Fruit fly (Drosophila melanogaster) whole organism, adult: ENCODE results near the gene RpL10.
A peak's percentile ranks its signal among the peaks of the same experiment; 100 is the strongest.

Source experiments
- CG11617 ChIP-seq: fragments of 200-800 bp; sonication (Bioruptor generic); optimal IDR thresholded peaks from 2 replicates; lab custom pipeline; 2017; ENCODE audit warnings: mild to moderate bottlenecking, missing biosample characterization, missing genetic modification reagents, missing genetic modification characterization
- CG12768 ChIP-seq: fragments of 200-800 bp; sonication (Bioruptor generic); optimal IDR thresholded peaks from 2 replicates; lab custom pipeline; 2017; ENCODE audit warnings: missing biosample characterization, missing genetic modification characterization, mild to moderate bottlenecking, moderate library complexity, missing genetic modification reagents
- CG14711 ChIP-seq: fragments of 200-800 bp; sonication (Bioruptor generic); optimal IDR thresholded peaks from 2 replicates; lab custom pipeline; 2018; ENCODE audit warnings: missing biosample characterization, mild to moderate bottlenecking, missing genetic modification characterization, moderate library complexity
- CG1620 ChIP-seq: fragments of 200-800 bp; sonication (Bioruptor generic); optimal IDR thresholded peaks from 2 replicates; lab custom pipeline; 2016; ENCODE audit warnings: missing biosample characterization, missing genetic modification characterization
- CG33017 ChIP-seq: fragments of 200-800 bp; sonication (Bioruptor generic); optimal IDR thresholded peaks from 2 replicates; lab custom pipeline; 2018; ENCODE audit warnings: missing biosample characterization, mild to moderate bottlenecking, missing genetic modification characterization, moderate library complexity
- CG5204 ChIP-seq: fragments of 200-800 bp; sonication (Bioruptor generic); optimal IDR thresholded peaks from 2 replicates; lab custom pipeline; 2016; ENCODE audit warnings: missing biosample characterization, missing genetic modification characterization
- CG7045 ChIP-seq: fragments of 200-800 bp; sonication (Bioruptor generic); optimal IDR thresholded peaks from 2 replicates; lab custom pipeline; 2017; ENCODE audit warnings: missing biosample characterization, mild to moderate bottlenecking, missing genetic modification characterization
- CG7101 ChIP-seq: fragments of 200-800 bp; sonication (Bioruptor generic); optimal IDR thresholded peaks from 2 replicates; lab custom pipeline; 2018; ENCODE audit warnings: missing biosample characterization, mild to moderate bottlenecking, missing genetic modification characterization, moderate library complexity
- Clk ChIP-seq: fragments of 200-800 bp; sonication (Bioruptor generic); optimal IDR thresholded peaks from 2 replicates; lab custom pipeline; 2017; ENCODE audit warnings: missing biosample characterization, missing genetic modification characterization
- Crg-1 ChIP-seq: fragments of 200-800 bp; sonication (Bioruptor generic); optimal IDR thresholded peaks from 2 replicates; lab custom pipeline; 2016; ENCODE audit warnings: missing biosample characterization, missing genetic modification characterization
- Hr96 ChIP-seq: fragments of 200-800 bp; sonication (Bioruptor generic); optimal IDR thresholded peaks from 2 replicates; lab custom pipeline; 2016; ENCODE audit warnings: missing biosample characterization, missing genetic modification characterization
- Mnt ChIP-seq: fragments of 200-800 bp; sonication (Bioruptor generic); optimal IDR thresholded peaks from 2 replicates; lab custom pipeline; 2016; ENCODE audit warnings: missing biosample characterization, mild to moderate bottlenecking, missing genetic modification characterization
- bab1 ChIP-seq: fragments of 200-800 bp; sonication (Bioruptor generic); optimal IDR thresholded peaks from 3 replicates; lab custom pipeline; 2019; ENCODE audit warnings: missing biosample characterization, mild to moderate bottlenecking, missing genetic modification characterization, moderate library complexity
- cic ChIP-seq: fragments of 200-800 bp; sonication (Bioruptor generic); optimal IDR thresholded peaks from 2 replicates; lab custom pipeline; 2017; ENCODE audit warnings: missing biosample characterization, mild to moderate bottlenecking, missing genetic modification characterization, moderate library complexity
- cnc ChIP-seq, 2 experiments: fragments of >200 bp; optimal IDR thresholded peaks; 2 replicates each; lab custom pipeline; 2017
- kay ChIP-seq: fragments of 200-800 bp; sonication (Bioruptor generic); peaks from one replicate; lab custom pipeline; 2016; ENCODE audit warnings: missing biosample characterization, missing genetic modification characterization, borderline replicate concordance
- ovo ChIP-seq: fragments of 200-800 bp; sonication (Bioruptor generic); optimal IDR thresholded peaks from 2 replicates; lab custom pipeline; 2016; ENCODE audit warnings: missing biosample characterization, missing genetic modification characterization
- pad ChIP-seq: fragments of 200-800 bp; sonication (Bioruptor generic); optimal IDR thresholded peaks from 3 replicates; lab custom pipeline; 2017; ENCODE audit warnings: missing biosample characterization, missing genetic modification characterization, mild to moderate bottlenecking, moderate library complexity, missing genetic modification reagents
- tj ChIP-seq: fragments of 200-800 bp; sonication (Bioruptor generic); optimal IDR thresholded peaks from 3 replicates; lab custom pipeline; 2017; ENCODE audit warnings: missing biosample characterization, mild to moderate bottlenecking, missing genetic modification characterization, moderate library complexity
- toe ChIP-seq: fragments of 200-800 bp; sonication (Bioruptor generic); optimal IDR thresholded peaks from 2 replicates; lab custom pipeline; 2016; ENCODE audit warnings: missing biosample characterization, missing genetic modification characterization

Gene RpL10

dm6 chr3L:23095277-23095676, at the start of gene RpL10:
Gene RpL10, minus strand, starts transcription at chr3L:23095471.
- TF ChIP-seq pad (GFP tag; lab: Kevin White, UChicago) (peak; percentile 25), cic (GFP tag; lab: Kevin White, UChicago) (no peak), CG12768 (peak; percentile 30), bab1 (GFP tag; lab: Kevin White, UChicago) (peak; percentile 71), CG1620 (GFP tag; lab: Kevin White, UChicago) (peak; percentile 28), ovo (GFP tag; lab: Kevin White, UChicago) (no peak), toe (GFP tag; lab: Kevin White, UChicago) (peak; percentile 59), CG33017 (tag; lab: Kevin White, UChicago) (peak; percentile 27), CG5204 (GFP tag; lab: Kevin White, UChicago) (peak; percentile 4), CG11617 (peak; percentile 36), Hr96 (GFP tag; lab: Kevin White, UChicago) (peak; percentile 55), cnc (optimal IDR thresholded peaks at IDR 0.05; lab: Kevin White, UChicago) (no peak), CG14711 (tag; lab: Kevin White, UChicago) (peak; percentile 50), Clk (no peak), CG7101 (tag; lab: Kevin White, UChicago) (peak; percentile 76), Mnt (peak; percentile 60), Crg-1 (peak; percentile 26)

dm6 chr3L:23125736-23126135, 30.5 kb upstream of the RpL10 start, which contains the start of gene CG33217:
Gene CG33217, plus strand, starts transcription at chr3L:23126025.
- TF ChIP-seq toe (GFP tag; lab: Kevin White, UChicago) (no peak), pad (GFP tag; lab: Kevin White, UChicago) (no peak), ovo (GFP tag; lab: Kevin White, UChicago) (no peak), bab1 (GFP tag; lab: Kevin White, UChicago) (peak; percentile 29), CG7101 (tag; lab: Kevin White, UChicago) (no peak), cic (GFP tag; lab: Kevin White, UChicago) (no peak), CG1620 (GFP tag; lab: Kevin White, UChicago) (peak; percentile 22), Hr96 (GFP tag; lab: Kevin White, UChicago) (no peak), Mnt (peak; percentile 50), CG11617 (no peak), CG7045 (GFP tag; lab: Kevin White, UChicago) (no peak), Clk (no peak), kay (GFP tag; lab: Kevin White, UChicago) (no peak), Crg-1 (no peak), CG33017 (tag; lab: Kevin White, UChicago) (no peak), cnc (optimal IDR thresholded peaks at IDR 0.05; lab: Kevin White, UChicago) (no peak), CG14711 (tag; lab: Kevin White, UChicago) (no peak), tj (GFP tag; lab: Kevin White, UChicago) (no peak), CG12768 (no peak), CG5204 (GFP tag; lab: Kevin White, UChicago) (no peak)

dm6 chr3L:23099394-23099977, 4.2 kb upstream of the RpL10 start:
- TF ChIP-seq CG12768 (no peak), kay (GFP tag; lab: Kevin White, UChicago) (peak; percentile 55), bab1 (GFP tag; lab: Kevin White, UChicago) (peak; percentile 31), tj (GFP tag; lab: Kevin White, UChicago) (no peak), CG1620 (GFP tag; lab: Kevin White, UChicago) (no peak), CG33017 (tag; lab: Kevin White, UChicago) (no peak)

dm6 chr3L:23096803-23097425, 1.6 kb upstream of the RpL10 start, which contains the start of gene CkIIalpha:
Gene CkIIalpha, plus strand, starts transcription at chr3L:23097072.
- TF ChIP-seq Mnt (no peak), bab1 (GFP tag; lab: Kevin White, UChicago) (no peak), CG12768 (no peak)

dm6 chr3L:23088927-23089326, 6.3 kb downstream of the RpL10 start:
- TF ChIP-seq Crg-1, result no peak
- no peak for TF ChIP-seq cnc (optimal IDR thresholded peaks at IDR 0.05; lab: Kevin White, UChicago)

dm6 chr3L:23081256-23081655, 14.0 kb downstream of the RpL10 start:
- TF ChIP-seq Clk, result no peak
- no peak for TF ChIP-seq CG12768
- no peak for TF ChIP-seq Hr96 (GFP tag; lab: Kevin White, UChicago)
- no peak for TF ChIP-seq CG1620 (GFP tag; lab: Kevin White, UChicago)
- TF ChIP-seq kay (GFP tag; lab: Kevin White, UChicago), result no peak
- TF ChIP-seq bab1 (GFP tag; lab: Kevin White, UChicago), result no peak
- TF ChIP-seq cic (GFP tag; lab: Kevin White, UChicago), result no peak
- no peak for TF ChIP-seq CG5204 (GFP tag; lab: Kevin White, UChicago)
- TF ChIP-seq Crg-1, result no peak
- no peak for TF ChIP-seq CG33017 (tag; lab: Kevin White, UChicago)
- no peak for TF ChIP-seq CG7101 (tag; lab: Kevin White, UChicago)
- no peak for TF ChIP-seq Mnt
- TF ChIP-seq tj (GFP tag; lab: Kevin White, UChicago), result no peak
- TF ChIP-seq CG7045 (GFP tag; lab: Kevin White, UChicago), result no peak
- TF ChIP-seq CG11617, result no peak
- TF ChIP-seq pad (GFP tag; lab: Kevin White, UChicago), result no peak
- no peak for TF ChIP-seq ovo (GFP tag; lab: Kevin White, UChicago)
- no peak for TF ChIP-seq cnc (optimal IDR thresholded peaks at IDR 0.05; lab: Kevin White, UChicago)
- TF ChIP-seq toe (GFP tag; lab: Kevin White, UChicago), result no peak
- TF ChIP-seq CG14711 (tag; lab: Kevin White, UChicago), result no peak
